Worm (Caenorhabditis elegans): ENCODE measurements around the gene W01B6.8.

W01B6.8 gene

ce11 chrIV:10085401-10086187 is 1.4 kb upstream of the W01B6.8 start, which contains the start of the genes col-2 and ndc-80 (continued):
- TF ChIP-seq rnt-1 (tag; optimal IDR thresholded peaks at IDR 0.05): peak; percentile 25
- no peak for TF ChIP-seq ceh-22 (tag; optimal IDR thresholded peaks at IDR 0.05)
- TF ChIP-seq hlh-30 (tag; optimal IDR thresholded peaks at IDR 0.05; ENCODE audit: insufficient read depth): no peak
- no peak for TF ChIP-seq ceh-18 (tag; optimal IDR thresholded peaks at IDR 0.05)
- no peak for TF ChIP-seq pax-1 (tag; optimal IDR thresholded peaks at IDR 0.05)
- TF ChIP-seq C08G9.2 (tag; optimal IDR thresholded peaks at IDR 0.05): peak; percentile 63
- TF ChIP-seq ttx-3 (tag; optimal IDR thresholded peaks at IDR 0.05): no peak
- TF ChIP-seq hlh-15 (tag; optimal IDR thresholded peaks at IDR 0.05): no peak
- no peak for TF ChIP-seq pat-9 (tag; optimal IDR thresholded peaks at IDR 0.05)
- TF ChIP-seq hlh-8 (tag; optimal IDR thresholded peaks at IDR 0.05): no peak
- no peak for TF ChIP-seq K02D7.2 (tag; optimal IDR thresholded peaks at IDR 0.05)
- no peak for TF ChIP-seq elt-4 (tag; optimal IDR thresholded peaks at IDR 0.05)
- TF ChIP-seq Y22D7AL.16 (tag; optimal IDR thresholded peaks at IDR 0.05): no peak
- TF ChIP-seq tbx-2 (tag; optimal IDR thresholded peaks at IDR 0.05): peak; percentile 83
- peak; percentile 49 for TF ChIP-seq zip-5 (tag; optimal IDR thresholded peaks at IDR 0.05)
- no peak for TF ChIP-seq pha-2 (tag; optimal IDR thresholded peaks at IDR 0.05)
- TF ChIP-seq fkh-10 (GFP tag; optimal IDR thresholded peaks at IDR 0.05): no peak
- no peak for TF ChIP-seq F13H6.1 (tag; optimal IDR thresholded peaks at IDR 0.05)

- TF ChIP-seq ceh-34 (tag; optimal IDR thresholded peaks at IDR 0.05) (no peak), eyg-1 (tag; optimal IDR thresholded peaks at IDR 0.05) (no peak)
Measured at ce11 chrIV:10080816-10081215, 3.4 kb downstream of the W01B6.8 start, which contains the start of gene W01B6.6. Gene W01B6.6, plus strand, starts transcription at chrIV:10081116.

- TF ChIP-seq ama-1 (optimal IDR thresholded peaks at IDR 0.05) (no peak), syd-9 (tag; optimal IDR thresholded peaks at IDR 0.05) (no peak), nfya-1 (tag; optimal IDR thresholded peaks at IDR 0.05) (no peak), ref-2 (tag; optimal IDR thresholded peaks at IDR 0.05) (no peak), ceh-18 (tag; optimal IDR thresholded peaks at IDR 0.05) (no peak)
Measured at ce11 chrIV:10078003-10078402, 6.2 kb downstream of the W01B6.8 start.

ce11 chrIV:10075899-10076298 is 8.3 kb downstream of the W01B6.8 start, which contains the start of gene W01B6.5:
Gene W01B6.5, plus strand, starts transcription at chrIV:10076199.
- TF ChIP-seq pha-2 (tag; optimal IDR thresholded peaks at IDR 0.05) (no peak), zip-5 (tag; optimal IDR thresholded peaks at IDR 0.05) (no peak), ref-2 (tag; optimal IDR thresholded peaks at IDR 0.05) (no peak), ceh-31 (tag; optimal IDR thresholded peaks at IDR 0.05) (no peak), nhr-11 (tag; optimal IDR thresholded peaks at IDR 0.05) (no peak), ceh-19 (GFP tag; optimal IDR thresholded peaks at IDR 0.05) (no peak), ceh-34 (tag; optimal IDR thresholded peaks at IDR 0.05) (no peak), madf-2 (tag; optimal IDR thresholded peaks at IDR 0.05) (no peak), hlh-30 (tag; optimal IDR thresholded peaks at IDR 0.05; ENCODE audit: insufficient read depth) (no peak), pax-1 (tag; optimal IDR thresholded peaks at IDR 0.05) (no peak), tbx-7 (tag; optimal IDR thresholded peaks at IDR 0.05) (no peak), mec-3 (tag; optimal IDR thresholded peaks at IDR 0.05; ENCODE audit: borderline replicate concordance) (no peak)

ce11 chrIV:10075034-10075510 is 9.1 kb downstream of the W01B6.8 start, which contains the start of the genes ttbk-4 and W01B6.4:
Gene ttbk-4, minus strand, starts transcription at chrIV:10075134.
Gene W01B6.4, plus strand, starts transcription at chrIV:10075460.
- no peak for TF ChIP-seq odd-2 (tag; optimal IDR thresholded peaks at IDR 0.05)
- no peak for TF ChIP-seq pat-9 (tag; optimal IDR thresholded peaks at IDR 0.05)
- no peak for TF ChIP-seq tbx-2 (tag; optimal IDR thresholded peaks at IDR 0.05)
- TF ChIP-seq ceh-48 (tag; optimal IDR thresholded peaks at IDR 0.05): no peak
- TF ChIP-seq C08G9.2 (tag; optimal IDR thresholded peaks at IDR 0.05): no peak
- no peak for TF ChIP-seq ceh-6 (GFP tag; optimal IDR thresholded peaks at IDR 0.05)
